Fruit fly (Drosophila melanogaster) whole organism, embryonic: ENCODE data around the gene CG43814.
A peak's percentile ranks its signal among the peaks of the same experiment; 100 is the strongest.

Experiments used
- BEAF-32 ChIP-seq: fragments of 200-800 bp; sonication (Bioruptor generic); optimal IDR thresholded peaks from 3 replicates; lab custom pipeline; 2017; ENCODE audit warnings: missing biosample characterization, missing genetic modification characterization, mild to moderate bottlenecking, moderate library complexity, missing genetic modification reagents
- CG14667 ChIP-seq: fragments of 200-800 bp; sonication (Bioruptor generic); IDR thresholded peaks from 2 replicates; pipeline ENCODE4 v1.3.6; 2022; ENCODE audit warnings: missing biosample characterization, missing genetic modification characterization
- CG15479 ChIP-seq: fragments of 200-800 bp; sonication (Bioruptor generic); optimal IDR thresholded peaks from 3 replicates; lab custom pipeline; 2019; ENCODE audit warnings: missing biosample characterization, mild to moderate bottlenecking, missing genetic modification characterization, moderate library complexity
- CG15514 ChIP-seq: fragments of 200-800 bp; sonication (Bioruptor generic); optimal IDR thresholded peaks from 3 replicates; lab custom pipeline; 2017; ENCODE audit warnings: missing biosample characterization, missing genetic modification characterization, mild to moderate bottlenecking, moderate library complexity, missing genetic modification reagents
- CG1602 ChIP-seq: fragments of 200-800 bp; sonication (Bioruptor generic); optimal IDR thresholded peaks from 3 replicates; lab custom pipeline; 2016; ENCODE audit warnings: missing biosample characterization, missing genetic modification characterization
- CG18262 ChIP-seq: fragments of 200-800 bp; optimal IDR thresholded peaks from 3 replicates; lab custom pipeline; 2019; ENCODE audit warnings: missing biosample characterization, mild to moderate bottlenecking, missing genetic modification characterization, moderate library complexity
- CG32532 ChIP-seq: fragments of 200-800 bp; sonication (Bioruptor generic); IDR thresholded peaks from 2 replicates; pipeline ENCODE4 v1.3.6; 2022; ENCODE audit warnings: missing biosample characterization, missing genetic modification characterization
- CG42726 ChIP-seq: fragments of 200-800 bp; sonication (Bioruptor generic); IDR thresholded peaks from 2 replicates; pipeline ENCODE4 v1.3.6; 2022; ENCODE audit warnings: missing biosample characterization, missing genetic modification characterization; ENCODE audit not compliant: partially characterized antibody
- CG43689 ChIP-seq: fragments of 200-800 bp; sonication (Bioruptor generic); IDR thresholded peaks from 2 replicates; pipeline ENCODE4 v1.3.6; 2022; ENCODE audit warnings: missing biosample characterization, missing genetic modification characterization
- CG4854 ChIP-seq: fragments of 200-800 bp; sonication (Bioruptor generic); optimal IDR thresholded peaks from 2 replicates; lab custom pipeline; 2016; ENCODE audit warnings: missing biosample characterization, missing genetic modification characterization, inconsistent platforms
- CG6689 ChIP-seq: fragments of 200-800 bp; sonication (Bioruptor generic); IDR thresholded peaks from 2 replicates; pipeline ENCODE4 v1.3.6; 2022; ENCODE audit warnings: missing biosample characterization, missing genetic modification characterization
- CG6765 ChIP-seq: fragments of 200-800 bp; sonication (Bioruptor generic); optimal IDR thresholded peaks from 3 replicates; lab custom pipeline; 2017; ENCODE audit warnings: missing biosample characterization, mild to moderate bottlenecking, missing genetic modification characterization
- CG6813 ChIP-seq: fragments of 200-800 bp; sonication (Bioruptor generic); optimal IDR thresholded peaks from 2 replicates; lab custom pipeline; 2017; ENCODE audit warnings: missing biosample characterization, missing genetic modification characterization, mild to moderate bottlenecking, moderate library complexity, missing genetic modification reagents
- CG9437 ChIP-seq: fragments of 200-800 bp; sonication (Bioruptor generic); optimal IDR thresholded peaks from 2 replicates; lab custom pipeline; 2018; ENCODE audit warnings: missing biosample characterization, mild to moderate bottlenecking, missing genetic modification characterization
- CG9727 ChIP-seq: fragments of 200-800 bp; sonication (Bioruptor generic); optimal IDR thresholded peaks from 3 replicates; lab custom pipeline; 2017; ENCODE audit warnings: missing biosample characterization, mild to moderate bottlenecking, missing genetic modification characterization
- CkIIα-i1 ChIP-seq: fragments of 200-800 bp; sonication (Bioruptor generic); IDR thresholded peaks from 2 replicates; pipeline ENCODE4 v1.3.6; 2022; ENCODE audit warnings: missing biosample characterization, missing genetic modification characterization
- Dbx ChIP-seq: fragments of 200-800 bp; sonication (Bioruptor generic); IDR thresholded peaks from 3 replicates; pipeline ENCODE4 v1.3.6; 2022; ENCODE audit warnings: missing biosample characterization, missing genetic modification characterization
- Dp ChIP-seq: fragments of 200-800 bp; sonication (Bioruptor generic); optimal IDR thresholded peaks from 2 replicates; lab custom pipeline; 2018; ENCODE audit warnings: missing biosample characterization, mild to moderate bottlenecking, missing genetic modification characterization, moderate library complexity
- E2f2 ChIP-seq: fragments of 200-800 bp; sonication (Bioruptor generic); IDR thresholded peaks from 2 replicates; pipeline ENCODE4 v1.3.6; 2022; ENCODE audit warnings: missing biosample characterization, missing genetic modification characterization
- Elba2 ChIP-seq: fragments of 200-800 bp; sonication (Bioruptor generic); optimal IDR thresholded peaks from 3 replicates; lab custom pipeline; 2016; ENCODE audit warnings: missing biosample characterization, missing genetic modification characterization
- Ets65A ChIP-seq: fragments of 200-800 bp; sonication (Bioruptor generic); peaks from one replicate; lab custom pipeline; 2016; ENCODE audit warnings: missing biosample characterization, missing genetic modification characterization
- Fer3 ChIP-seq: fragments of 200-800 bp; sonication (Bioruptor generic); optimal IDR thresholded peaks from 2 replicates; lab custom pipeline; 2018; ENCODE audit warnings: missing biosample characterization, mild to moderate bottlenecking, missing genetic modification characterization, moderate library complexity
- Gug ChIP-seq: fragments of 200-800 bp; sonication (Bioruptor generic); IDR thresholded peaks from 4 replicates; pipeline ENCODE4 v1.3.6; 2022; ENCODE audit warnings: missing biosample characterization, missing genetic modification characterization
- HHEX ChIP-seq: fragments of 200-800 bp; sonication (Bioruptor generic); optimal IDR thresholded peaks from 3 replicates; lab custom pipeline; 2017; ENCODE audit warnings: missing biosample characterization, mild to moderate bottlenecking, missing genetic modification characterization, missing genetic modification reagents
- PHDP ChIP-seq: fragments of 200-800 bp; sonication (Bioruptor generic); optimal IDR thresholded peaks from 3 replicates; lab custom pipeline; 2018; ENCODE audit warnings: missing biosample characterization, mild to moderate bottlenecking, missing genetic modification characterization, moderate library complexity
- Pdp1 ChIP-seq, 2 experiments: fragments of 200-800 bp; sonication (Bioruptor generic); optimal IDR thresholded peaks; 3 replicates each; lab custom pipeline; 2016; ENCODE audit warnings: missing biosample characterization in 2 of 2, missing genetic modification characterization in 2 of 2, mild to moderate bottlenecking in 1 of 2, moderate library complexity in 1 of 2
- Ptx1 ChIP-seq: fragments of 200-800 bp; sonication (Bioruptor generic); IDR thresholded peaks from 2 replicates; pipeline ENCODE4 v1.3.6; 2022; ENCODE audit warnings: missing biosample characterization, missing genetic modification characterization
- Usf ChIP-seq: fragments of 200-800 bp; sonication (Bioruptor generic); optimal IDR thresholded peaks from 2 replicates; lab custom pipeline; 2017; ENCODE audit warnings: missing genotype, missing biosample characterization, missing genetic modification characterization
- ab ChIP-seq: fragments of 200-800 bp; sonication (Bioruptor generic); optimal IDR thresholded peaks from 2 replicates; lab custom pipeline; 2016; ENCODE audit warnings: missing biosample characterization, missing genetic modification characterization
- ase ChIP-seq: fragments of 200-800 bp; sonication (Bioruptor generic); IDR thresholded peaks from 3 replicates; pipeline ENCODE4 v1.3.6; 2022; ENCODE audit warnings: missing biosample characterization, missing genetic modification characterization
- btn ChIP-seq: fragments of 200-800 bp; sonication (Bioruptor generic); optimal IDR thresholded peaks from 2 replicates; lab custom pipeline; 2016; ENCODE audit warnings: missing biosample characterization, missing genetic modification characterization
- crp ChIP-seq, 2 experiments: fragments of 200-800 bp; sonication (Bioruptor generic); optimal IDR thresholded peaks; 2 replicates in 1 of 2; 3 replicates in 1 of 2; lab custom pipeline; 2017; ENCODE audit warnings: missing biosample characterization in 2 of 2, missing genetic modification characterization in 2 of 2, mild to moderate bottlenecking in 1 of 2, moderate library complexity in 1 of 2
- ems ChIP-seq: fragments of 200-800 bp; sonication (Bioruptor generic); optimal IDR thresholded peaks from 3 replicates; lab custom pipeline; 2016; ENCODE audit warnings: missing biosample characterization, missing genetic modification characterization
- gsb ChIP-seq: fragments of 200-800 bp; sonication (Bioruptor generic); IDR thresholded peaks from 2 replicates; pipeline ENCODE4 v1.3.6; 2022; ENCODE audit warnings: missing biosample characterization, missing genetic modification characterization
- hth ChIP-seq: fragments of >200 bp; optimal IDR thresholded peaks from 2 replicates; lab custom pipeline; 2017; ENCODE audit warnings: inconsistent platforms
- kay ChIP-seq: fragments of 200-800 bp; sonication (Bioruptor generic); optimal IDR thresholded peaks from 2 replicates; lab custom pipeline; 2016; ENCODE audit warnings: missing biosample characterization, missing genetic modification characterization
- ken ChIP-seq: fragments of 200-800 bp; sonication (Bioruptor generic); IDR thresholded peaks from 3 replicates; pipeline ENCODE4 v1.3.6; 2022; ENCODE audit warnings: missing biosample characterization, missing genetic modification characterization
- lab ChIP-seq: fragments of 200-800 bp; sonication (Bioruptor generic); optimal IDR thresholded peaks from 3 replicates; lab custom pipeline; 2017; ENCODE audit warnings: missing biosample characterization, missing genetic modification characterization, mild to moderate bottlenecking, moderate library complexity, missing genetic modification reagents
- maf-S ChIP-seq: fragments of 200-800 bp; sonication (Bioruptor generic); optimal IDR thresholded peaks from 2 replicates; lab custom pipeline; 2016; ENCODE audit warnings: missing biosample characterization, missing genetic modification characterization
- mam ChIP-seq: fragments of 200-800 bp; sonication (Bioruptor generic); optimal IDR thresholded peaks from 3 replicates; lab custom pipeline; 2016; ENCODE audit warnings: missing biosample characterization, missing genetic modification characterization
- schlank ChIP-seq: fragments of 200-800 bp; sonication (Bioruptor generic); optimal IDR thresholded peaks from 2 replicates; lab custom pipeline; 2018; ENCODE audit warnings: missing biosample characterization, mild to moderate bottlenecking, missing genetic modification characterization
- scrt ChIP-seq: fragments of 200-800 bp; sonication (Bioruptor generic); optimal IDR thresholded peaks from 2 replicates; lab custom pipeline; 2018; ENCODE audit warnings: missing biosample characterization, mild to moderate bottlenecking, missing genetic modification characterization, moderate library complexity
- usp ChIP-seq: fragments of >200 bp; optimal IDR thresholded peaks from 2 replicates; lab custom pipeline; 2017; ENCODE audit warnings: missing biosample characterization, missing genetic modification characterization
- wdn ChIP-seq: fragments of 200-800 bp; sonication (Bioruptor generic); IDR thresholded peaks from 2 replicates; pipeline ENCODE4 v1.3.6; 2022; ENCODE audit warnings: missing biosample characterization, missing genetic modification characterization
- z ChIP-seq: fragments of 200-800 bp; sonication (Bioruptor generic); IDR thresholded peaks from 3 replicates; pipeline ENCODE4 v1.3.6; 2022; ENCODE audit warnings: missing biosample characterization, missing genetic modification characterization

CG43814 gene

DNA sequence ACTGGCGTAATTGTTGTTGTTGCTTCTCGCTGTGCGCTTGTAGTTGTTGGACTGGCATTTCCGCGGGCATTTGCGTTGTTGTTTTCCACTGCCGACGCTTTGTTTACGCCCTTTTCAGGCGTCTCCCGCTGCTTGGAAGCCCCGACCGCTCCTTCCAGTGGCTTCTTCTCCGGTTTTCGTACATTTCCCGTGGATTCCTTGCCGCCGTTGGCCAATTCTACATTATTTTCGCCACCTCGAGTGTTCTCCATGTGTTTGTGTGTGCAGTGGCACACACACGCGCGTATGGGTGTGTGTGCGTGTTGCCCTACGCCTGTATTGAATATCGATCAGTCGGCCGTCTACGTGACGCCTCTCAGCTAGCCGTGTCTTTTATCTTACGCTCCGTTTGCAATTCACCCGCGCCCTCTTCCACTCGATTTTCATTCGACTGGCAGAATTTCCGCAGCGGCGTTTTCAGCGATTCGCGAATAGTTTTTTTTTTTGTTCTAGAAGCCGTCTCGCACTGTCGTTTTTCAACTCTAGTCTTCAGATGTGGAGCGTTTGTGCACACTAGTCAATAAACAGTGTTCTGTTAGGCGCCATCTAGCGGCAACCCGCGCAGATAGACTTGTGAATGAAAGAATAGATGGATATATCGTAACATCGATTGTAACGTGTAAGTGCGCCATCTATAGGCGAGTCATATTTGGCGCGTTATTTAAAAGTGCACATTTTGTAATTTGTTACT lies 34.2 kb upstream of the CG43814 start, which contains the start of gene CG10600 (continued):
- TF ChIP-seq ems (peak; percentile 86), Dbx (GFP tag; lab: Robert Waterston, UW) (peak; percentile 87), CkIIα-i1 (GFP tag; lab: Robert Waterston, UW) (no peak), crp (GFP tag; optimal IDR thresholded peaks at IDR 0.05; lab: Kevin White, UChicago) (peak in 1 of 2 experiments; percentile 44), ken (GFP tag; lab: Robert Waterston, UW) (peak; percentile 74; the same call in 2 of the 3 replicates), lab (GFP tag; lab: Kevin White, UChicago) (peak; percentile 89), Pdp1 (GFP tag; optimal IDR thresholded peaks at IDR 0.05; lab: Kevin White, UChicago) (peak; percentile 84), CG18262 (peak; percentile 53), PHDP (tag; lab: Kevin White, UChicago) (peak; percentile 63), HHEX (GFP tag; lab: Kevin White, UChicago) (peak; percentile 77), CG1602 (GFP tag; lab: Kevin White, UChicago) (peak; percentile 75), usp (GFP tag; lab: Kevin White, UChicago) (no peak), CG6689 (0 out of 2 replicates have a peak, but pooled peaks have one; percentile 14), mam (GFP tag; lab: Kevin White, UChicago) (peak; percentile 92), CG6813 (peak; percentile 56)

- TF ChIP-seq Ets65A (GFP tag; lab: Kevin White, UChicago) (peak; percentile 55), ase (GFP tag; lab: Robert Waterston, UW) (no peak), CG15514 (GFP tag; lab: Kevin White, UChicago) (no peak)
These were observed 29.4 kb upstream of the CG43814 start for dm6 chr2L:18834525-18834924.

DNA sequence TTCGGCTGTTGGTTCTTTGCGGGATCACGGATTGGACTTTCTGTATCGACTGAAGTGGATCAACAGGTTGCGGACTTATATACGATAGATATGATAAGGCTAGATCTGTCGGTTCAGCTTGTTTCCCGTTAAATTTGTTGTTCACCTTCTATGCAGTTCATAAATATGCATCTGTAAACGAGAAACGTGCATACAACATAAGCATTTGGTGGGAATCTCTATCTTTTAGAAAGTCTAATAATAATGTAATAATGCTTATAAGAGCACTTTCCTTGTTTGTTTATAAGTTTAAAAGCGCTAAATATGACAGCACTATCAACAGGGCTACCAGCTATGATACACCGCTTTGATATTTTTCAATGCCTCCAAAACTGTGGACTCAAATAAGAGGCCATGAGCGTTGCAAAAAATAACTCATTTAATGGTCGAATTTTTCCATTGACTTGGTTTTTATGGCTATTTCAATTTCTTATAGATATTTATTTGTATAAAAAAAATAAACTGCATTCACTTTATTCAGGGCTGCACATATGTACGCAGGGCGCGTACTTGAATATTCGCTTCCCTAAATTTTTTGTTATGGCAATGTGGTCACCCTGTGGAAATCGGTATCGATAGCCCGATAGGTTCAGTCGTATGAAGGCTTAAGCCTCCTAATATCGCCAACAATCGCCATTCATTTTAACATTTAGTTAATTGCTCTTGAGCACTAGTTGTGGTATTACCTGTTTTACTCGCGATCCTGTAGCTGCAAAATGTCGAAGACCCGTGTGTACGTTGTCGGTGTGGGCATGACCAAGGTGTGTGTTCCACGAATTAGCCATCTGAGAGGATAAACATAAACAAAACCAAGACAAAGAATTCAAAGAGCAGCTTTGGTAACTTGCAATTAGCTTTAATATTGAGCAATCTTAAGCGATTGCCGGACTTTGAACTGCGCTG lies 25.7 kb upstream of the CG43814 start, which contains the start of the genes CG17597 and ScpX:
Gene CG17597 (minus strand): TSS at position 567 of the 942 bp plus-strand sequence.
Gene ScpX (plus strand): TSS at position 643 of the 942 bp plus-strand sequence.
- TF ChIP-seq Gug (peak; percentile 48; the same call in 3 of the 4 replicates), Fer3 (tag; lab: Kevin White, UChicago) (peak; percentile 48), gsb (no peak), ab (GFP tag; lab: Kevin White, UChicago) (peak; percentile 24), kay (peak; percentile 53), CG4854 (GFP tag; lab: Kevin White, UChicago) (peak; percentile 39), hth (lab: Kevin White, UChicago) (no peak), CG43689 (GFP tag; lab: Robert Waterston, UW) (no peak), wdn (GFP tag; lab: Robert Waterston, UW) (0 out of 2 replicates have a peak, but pooled peaks have one; percentile 17), CG6765 (peak; percentile 5), BEAF-32 (GFP tag; lab: Kevin White, UChicago) (peak; percentile 81), E2f2 (GFP tag; lab: Robert Waterston, UW) (peak; percentile 92), z (GFP tag; lab: Robert Waterston, UW) (no peak), CG32532 (peak; percentile 47; the same call in 1 of the 2 replicates), Usf (GFP tag; lab: Kevin White, UChicago) (peak; percentile 24), CG15479 (GFP tag; lab: Kevin White, UChicago) (no peak), CG42726 (GFP tag; lab: Robert Waterston, UW) (peak; percentile 73), schlank (no peak), Elba2 (peak; percentile 14), CG14667 (GFP tag; lab: Robert Waterston, UW) (no peak), CG9727 (peak; percentile 69), Ptx1 (GFP tag; lab: Robert Waterston, UW) (peak; percentile 71), scrt (GFP tag; lab: Kevin White, UChicago) (peak; percentile 90), maf-S (GFP tag; lab: Kevin White, UChicago) (peak; percentile 60), Dp (peak; percentile 85), CG9437 (GFP tag; lab: Kevin White, UChicago) (peak; percentile 56), btn (GFP tag; lab: Kevin White, UChicago) (no peak)
